Fruit fly (Drosophila melanogaster) whole organism, embryonic: ENCODE results near the gene CG14153.

ENCODE experiments used
- Ada2b ChIP-seq: fragments of 200-800 bp; sonication (Bioruptor generic); IDR thresholded peaks from 2 replicates; pipeline ENCODE4 v1.3.6; 2022; ENCODE audit warnings: missing biosample characterization, missing genetic modification characterization
- CG10366 ChIP-seq: fragments of 200-800 bp; sonication (Bioruptor generic); IDR thresholded peaks from 2 replicates; pipeline ENCODE4 v1.3.6; 2022; ENCODE audit warnings: missing biosample characterization, missing genetic modification characterization
- CG10462 ChIP-seq: fragments of 200-800 bp; sonication (Bioruptor generic); optimal IDR thresholded peaks from 2 replicates; lab custom pipeline; 2016; ENCODE audit warnings: missing biosample characterization, missing genetic modification characterization
- CG11456 ChIP-seq: fragments of 200-800 bp; sonication (Bioruptor generic); IDR thresholded peaks from 3 replicates; pipeline ENCODE4 v1.3.6; 2022; ENCODE audit warnings: missing biosample characterization, missing genetic modification characterization
- CG13287 ChIP-seq: fragments of 200-800 bp; sonication (Bioruptor generic); IDR thresholded peaks from 2 replicates; pipeline ENCODE4 v1.3.6; 2022; ENCODE audit warnings: missing biosample characterization, missing genetic modification characterization; ENCODE audit not compliant: partially characterized antibody
- CG13894 ChIP-seq: fragments of 200-800 bp; sonication (Bioruptor generic); optimal IDR thresholded peaks from 3 replicates; lab custom pipeline; 2018; ENCODE audit warnings: missing biosample characterization, mild to moderate bottlenecking, missing genetic modification characterization, moderate library complexity
- CG15514 ChIP-seq: fragments of 200-800 bp; sonication (Bioruptor generic); optimal IDR thresholded peaks from 3 replicates; lab custom pipeline; 2017; ENCODE audit warnings: missing biosample characterization, missing genetic modification characterization, mild to moderate bottlenecking, moderate library complexity, missing genetic modification reagents
- CG16863 ChIP-seq: fragments of 200-800 bp; sonication (Bioruptor generic); optimal IDR thresholded peaks from 3 replicates; lab custom pipeline; 2016; ENCODE audit warnings: missing biosample characterization, missing genetic modification characterization
- CG17612 ChIP-seq: fragments of 200-800 bp; sonication (Bioruptor generic); IDR thresholded peaks from 2 replicates; pipeline ENCODE4 v1.3.6; 2022; ENCODE audit warnings: missing biosample characterization, missing genetic modification characterization
- CG2875 ChIP-seq: fragments of 200-800 bp; sonication (Bioruptor generic); optimal IDR thresholded peaks from 2 replicates; lab custom pipeline; 2017; ENCODE audit warnings: missing biosample characterization, mild to moderate bottlenecking, missing genetic modification characterization, missing genetic modification reagents
- CG3407 ChIP-seq: fragments of 200-800 bp; sonication (Bioruptor generic); optimal IDR thresholded peaks from 2 replicates; lab custom pipeline; 2018; ENCODE audit warnings: missing biosample characterization, mild to moderate bottlenecking, missing genetic modification characterization
- CG4360 ChIP-seq: fragments of 200-800 bp; sonication (Bioruptor generic); IDR thresholded peaks from 2 replicates; pipeline ENCODE4 v1.3.6; 2022; ENCODE audit warnings: missing biosample characterization, missing genetic modification characterization
- CG4820 ChIP-seq: fragments of 200-800 bp; sonication (Bioruptor generic); optimal IDR thresholded peaks from 3 replicates; lab custom pipeline; 2016; ENCODE audit warnings: missing biosample characterization, missing genetic modification characterization
- CG6813 ChIP-seq: fragments of 200-800 bp; sonication (Bioruptor generic); optimal IDR thresholded peaks from 2 replicates; lab custom pipeline; 2017; ENCODE audit warnings: missing biosample characterization, missing genetic modification characterization, mild to moderate bottlenecking, moderate library complexity, missing genetic modification reagents
- CG8281 ChIP-seq: fragments of 200-800 bp; sonication (Bioruptor generic); optimal IDR thresholded peaks from 2 replicates; lab custom pipeline; 2018; ENCODE audit warnings: missing biosample characterization, mild to moderate bottlenecking, missing genetic modification characterization, moderate library complexity
- CG9215 ChIP-seq: fragments of 200-800 bp; sonication (Bioruptor generic); IDR thresholded peaks from 2 replicates; pipeline ENCODE4 v1.3.6; 2022; ENCODE audit warnings: missing biosample characterization, missing genetic modification characterization
- D19A ChIP-seq: fragments of 200-800 bp; optimal IDR thresholded peaks from 3 replicates; lab custom pipeline; 2019; ENCODE audit warnings: missing biosample characterization, mild to moderate bottlenecking, missing genetic modification characterization, moderate library complexity
- D19B ChIP-seq: fragments of 200-800 bp; sonication (Bioruptor generic); optimal IDR thresholded peaks from 2 replicates; lab custom pipeline; 2017; ENCODE audit warnings: missing biosample characterization, mild to moderate bottlenecking, missing genetic modification characterization
- Dip3 ChIP-seq: fragments of 200-800 bp; sonication (Bioruptor generic); optimal IDR thresholded peaks from 3 replicates; lab custom pipeline; 2016; ENCODE audit warnings: missing biosample characterization, missing genetic modification characterization
- Doc2 ChIP-seq: fragments of 200-800 bp; sonication (Bioruptor generic); IDR thresholded peaks from 2 replicates; pipeline ENCODE4 v1.3.6; 2022; ENCODE audit warnings: missing biosample characterization, missing genetic modification characterization
- ERR ChIP-seq: fragments of 200-800 bp; sonication (Bioruptor generic); optimal IDR thresholded peaks from 2 replicates; lab custom pipeline; 2016; ENCODE audit warnings: missing biosample characterization, missing genetic modification characterization
- HLH3B ChIP-seq: fragments of 200-800 bp; sonication (Bioruptor generic); IDR thresholded peaks from 2 replicates; pipeline ENCODE4 v1.3.6; 2022; ENCODE audit warnings: missing biosample characterization, missing genetic modification characterization
- Hey ChIP-seq: fragments of 200-800 bp; sonication (Bioruptor generic); optimal IDR thresholded peaks from 3 replicates; lab custom pipeline; 2018; ENCODE audit warnings: missing biosample characterization, mild to moderate bottlenecking, missing genetic modification characterization
- Hmx ChIP-seq: fragments of 200-800 bp; sonication (Bioruptor generic); optimal IDR thresholded peaks from 2 replicates; lab custom pipeline; 2016; ENCODE audit warnings: missing biosample characterization, missing genetic modification characterization
- Hr3 ChIP-seq: fragments of 200-800 bp; sonication (Bioruptor generic); optimal IDR thresholded peaks from 3 replicates; lab custom pipeline; 2016; ENCODE audit warnings: missing biosample characterization, missing genetic modification characterization
- Myb ChIP-seq: fragments of 200-800 bp; sonication (Bioruptor generic); optimal IDR thresholded peaks from 2 replicates; lab custom pipeline; 2016; ENCODE audit warnings: missing biosample characterization, missing genetic modification characterization
- Neu2 ChIP-seq: fragments of 200-800 bp; sonication (Bioruptor generic); optimal IDR thresholded peaks from 3 replicates; lab custom pipeline; 2016; ENCODE audit warnings: missing biosample characterization, missing genetic modification characterization, borderline replicate concordance
- Vsx1 ChIP-seq: fragments of 200-800 bp; sonication (Bioruptor generic); optimal IDR thresholded peaks from 2 replicates; lab custom pipeline; 2017; ENCODE audit warnings: missing biosample characterization, mild to moderate bottlenecking, missing genetic modification characterization, missing genetic modification reagents
- br ChIP-seq: fragments of >200 bp; optimal IDR thresholded peaks from 2 replicates; lab custom pipeline; 2017
- btn ChIP-seq: fragments of 200-800 bp; sonication (Bioruptor generic); optimal IDR thresholded peaks from 2 replicates; lab custom pipeline; 2016; ENCODE audit warnings: missing biosample characterization, missing genetic modification characterization
- crp ChIP-seq, 2 experiments: fragments of 200-800 bp; sonication (Bioruptor generic); optimal IDR thresholded peaks; 2 replicates in 1 of 2; 3 replicates in 1 of 2; lab custom pipeline; 2017; ENCODE audit warnings: missing biosample characterization in 2 of 2, missing genetic modification characterization in 2 of 2, mild to moderate bottlenecking in 1 of 2, moderate library complexity in 1 of 2
- cwo ChIP-seq: fragments of 200-800 bp; sonication (Bioruptor generic); optimal IDR thresholded peaks from 3 replicates; lab custom pipeline; 2017; ENCODE audit warnings: missing biosample characterization, missing genetic modification characterization, mild to moderate bottlenecking, moderate library complexity, missing genetic modification reagents
- dysf ChIP-seq: fragments of 200-800 bp; sonication (Bioruptor generic); IDR thresholded peaks from 3 replicates; pipeline ENCODE4 v1.3.6; 2022; ENCODE audit warnings: missing biosample characterization, missing genetic modification characterization
- gem ChIP-seq: fragments of 200-800 bp; sonication (Bioruptor generic); optimal IDR thresholded peaks from 2 replicates; lab custom pipeline; 2019; ENCODE audit warnings: missing biosample characterization, mild to moderate bottlenecking, missing genetic modification characterization, moderate library complexity
- gro ChIP-seq: fragments of 200-800 bp; sonication (Bioruptor generic); optimal IDR thresholded peaks from 2 replicates; lab custom pipeline; 2016; ENCODE audit warnings: missing biosample characterization, missing genetic modification characterization
- gsb ChIP-seq: fragments of 200-800 bp; sonication (Bioruptor generic); IDR thresholded peaks from 2 replicates; pipeline ENCODE4 v1.3.6; 2022; ENCODE audit warnings: missing biosample characterization, missing genetic modification characterization
- h ChIP-seq: fragments of >200 bp; optimal IDR thresholded peaks from 2 replicates; lab custom pipeline; 2017
- ken ChIP-seq: fragments of 200-800 bp; sonication (Bioruptor generic); IDR thresholded peaks from 3 replicates; pipeline ENCODE4 v1.3.6; 2022; ENCODE audit warnings: missing biosample characterization, missing genetic modification characterization
- klu ChIP-seq: fragments of 200-800 bp; sonication (Bioruptor generic); IDR thresholded peaks from 2 replicates; pipeline ENCODE4 v1.3.6; 2022; ENCODE audit warnings: missing biosample characterization, missing genetic modification characterization
- lov ChIP-seq, 2 experiments: fragments of 200-800 bp in 1 of 2; fragments of >200 bp in 1 of 2; sonication (Bioruptor generic) in 1 of 2; IDR thresholded peaks in 1 of 2; optimal IDR thresholded peaks in 1 of 2; 2 replicates in 1 of 2; 3 replicates in 1 of 2; pipeline versions ENCODE4 v1.3.6 to Lab custom; 2017 to 2022; ENCODE audit warnings: missing biosample characterization in 1 of 2, missing genetic modification characterization in 1 of 2
- mld ChIP-seq: fragments of 200-800 bp; sonication (Bioruptor generic); IDR thresholded peaks from 3 replicates; pipeline ENCODE4 v1.3.6; 2022; ENCODE audit warnings: missing biosample characterization, missing genetic modification characterization; ENCODE audit not compliant: partially characterized antibody
- odd ChIP-seq: fragments of 200-800 bp; sonication (Bioruptor generic); optimal IDR thresholded peaks from 2 replicates; lab custom pipeline; 2017; ENCODE audit warnings: missing biosample characterization, mild to moderate bottlenecking, missing genetic modification characterization
- org-1 ChIP-seq: fragments of 200-800 bp; sonication (Bioruptor generic); optimal IDR thresholded peaks from 2 replicates; lab custom pipeline; 2017; ENCODE audit warnings: missing biosample characterization, missing genetic modification characterization
- phol ChIP-seq: fragments of 200-800 bp; sonication (Bioruptor generic); optimal IDR thresholded peaks from 3 replicates; lab custom pipeline; 2018; ENCODE audit warnings: missing biosample characterization, mild to moderate bottlenecking, missing genetic modification characterization, moderate library complexity
- pnt ChIP-seq: fragments of 200-800 bp; sonication (Bioruptor generic); optimal IDR thresholded peaks from 3 replicates; lab custom pipeline; 2016; ENCODE audit warnings: missing biosample characterization, missing genetic modification characterization
- sc ChIP-seq, 3 experiments: fragments of >200 bp in 2 of 3; fragments of 200-800 bp in 1 of 3; sonication (Bioruptor generic) in 1 of 3; optimal IDR thresholded peaks; 2 replicates in 2 of 3; 3 replicates in 1 of 3; lab custom pipeline; 2017; ENCODE audit warnings: mild to moderate bottlenecking in 1 of 3, missing biosample characterization in 1 of 3, missing genetic modification characterization in 1 of 3, missing genetic modification reagents in 1 of 3
- sens-2 ChIP-seq: fragments of 200-800 bp; sonication (Bioruptor generic); IDR thresholded peaks from 2 replicates; pipeline ENCODE4 v1.3.6; 2022; ENCODE audit warnings: missing biosample characterization, missing genetic modification characterization
- sisA ChIP-seq: fragments of 200-800 bp; sonication (Bioruptor generic); IDR thresholded peaks from 2 replicates; pipeline ENCODE4 v1.3.6; 2022; ENCODE audit warnings: missing biosample characterization, missing genetic modification characterization
- slp2 ChIP-seq: fragments of 200-800 bp; sonication (Bioruptor generic); optimal IDR thresholded peaks from 2 replicates; lab custom pipeline; 2016; ENCODE audit warnings: missing biosample characterization, missing genetic modification characterization

Gene CG14153

dm6 chr3L:10682725-10683367 is 39.5 kb downstream of the CG14153 start (continued):
- TF ChIP-seq Dip3 (GFP tag; lab: Kevin White, UChicago), result peak; percentile 85
- peak; percentile 81 for TF ChIP-seq Hmx (GFP tag; lab: Kevin White, UChicago)
- TF ChIP-seq CG2875 (GFP tag; lab: Kevin White, UChicago), result peak; percentile 97
- peak; percentile 94 for TF ChIP-seq CG13894 (tag; lab: Kevin White, UChicago)
- TF ChIP-seq CG13287 (GFP tag; lab: Robert Waterston, UW), result peak; percentile 35; the same call in 1 of the 2 replicates
- peak; percentile 37 for TF ChIP-seq gro
- TF ChIP-seq CG11456 (GFP tag; lab: Robert Waterston, UW), result peak; percentile 93
- TF ChIP-seq CG3407 (GFP tag; lab: Kevin White, UChicago), result peak; percentile 96
- TF ChIP-seq ken, result peak; percentile 90
- peak; percentile 96 for TF ChIP-seq CG10462 (GFP tag; lab: Kevin White, UChicago)
- TF ChIP-seq ERR, result peak; percentile 39
- no peak for TF ChIP-seq br (lab: Kevin White, UChicago)
- no peak for TF ChIP-seq h
- no peak; the same call in none of the 2 replicates for TF ChIP-seq Doc2 (GFP tag; lab: Robert Waterston, UW)
- TF ChIP-seq CG10366, result peak; percentile 97
- TF ChIP-seq Hey, result peak; percentile 100
- peak; percentile 97 for TF ChIP-seq CG6813 (GFP tag; lab: Kevin White, UChicago)
- peak; percentile 98 for TF ChIP-seq Hr3 (GFP tag; lab: Kevin White, UChicago)
- TF ChIP-seq org-1 (GFP tag; lab: Kevin White, UChicago), result peak; percentile 98
- peak; percentile 48 for TF ChIP-seq pnt (GFP tag; lab: Kevin White, UChicago)
- peak; percentile 76 for TF ChIP-seq sens-2
- peak; percentile 46 for TF ChIP-seq btn
- TF ChIP-seq CG9215, result peak; percentile 97
- peak; percentile 98 for TF ChIP-seq sisA (GFP tag; lab: Robert Waterston, UW)
- TF ChIP-seq D19B, result peak; percentile 94
- no peak for TF ChIP-seq sc (optimal IDR thresholded peaks at IDR 0.05; lab: Kevin White, UChicago)
- peak; percentile 98 for TF ChIP-seq sc (GFP tag; optimal IDR thresholded peaks at IDR 0.05; lab: Kevin White, UChicago)
- TF ChIP-seq CG15514 (GFP tag; lab: Kevin White, UChicago), result peak; percentile 92
- TF ChIP-seq dysf, result peak; percentile 99
- TF ChIP-seq Myb (GFP tag; lab: Kevin White, UChicago), result peak; percentile 50
- peak; percentile 91 for TF ChIP-seq CG8281 (tag; lab: Kevin White, UChicago)
- no peak for TF ChIP-seq lov (optimal IDR thresholded peaks at IDR 0.05; lab: Kevin White, UChicago)
- TF ChIP-seq lov (GFP tag; IDR thresholded peaks at IDR 0.05; lab: Robert Waterston, UW), result peak; percentile 80; the same call in 2 of the 3 replicates
- peak; percentile 96 for TF ChIP-seq D19A (tag; lab: Kevin White, UChicago)
- TF ChIP-seq HLH3B (GFP tag; lab: Robert Waterston, UW), result peak; percentile 98
- TF ChIP-seq cwo (GFP tag; lab: Kevin White, UChicago), result peak; percentile 99
- peak; percentile 92 for TF ChIP-seq CG17612 (GFP tag; lab: Robert Waterston, UW)
- TF ChIP-seq CG16863, result peak; percentile 84
- peak; percentile 96 for TF ChIP-seq Vsx1
- TF ChIP-seq odd (GFP tag; lab: Kevin White, UChicago), result peak; percentile 99
- TF ChIP-seq klu, result peak; percentile 97
- peak; percentile 99 for TF ChIP-seq gem
- TF ChIP-seq CG4820, result peak; percentile 97
- no peak for TF ChIP-seq Neu2
- no peak for TF ChIP-seq mld
- TF ChIP-seq crp (GFP tag; optimal IDR thresholded peaks at IDR 0.05; lab: Kevin White, UChicago), result peak in 1 of 2 experiments; percentile 72
- peak; percentile 95 for TF ChIP-seq gsb (GFP tag; lab: Robert Waterston, UW)
- TF ChIP-seq CG4360 (GFP tag; lab: Robert Waterston, UW), result peak; percentile 68
- TF ChIP-seq phol (tag; lab: Kevin White, UChicago), result peak; percentile 98
- peak; percentile 95 for TF ChIP-seq Ada2b
- TF ChIP-seq slp2 (GFP tag; lab: Kevin White, UChicago), result peak; percentile 36
